Fruit fly (Drosophila melanogaster): ENCODE data around the gene Cln3.

Gene Cln3

DNA sequence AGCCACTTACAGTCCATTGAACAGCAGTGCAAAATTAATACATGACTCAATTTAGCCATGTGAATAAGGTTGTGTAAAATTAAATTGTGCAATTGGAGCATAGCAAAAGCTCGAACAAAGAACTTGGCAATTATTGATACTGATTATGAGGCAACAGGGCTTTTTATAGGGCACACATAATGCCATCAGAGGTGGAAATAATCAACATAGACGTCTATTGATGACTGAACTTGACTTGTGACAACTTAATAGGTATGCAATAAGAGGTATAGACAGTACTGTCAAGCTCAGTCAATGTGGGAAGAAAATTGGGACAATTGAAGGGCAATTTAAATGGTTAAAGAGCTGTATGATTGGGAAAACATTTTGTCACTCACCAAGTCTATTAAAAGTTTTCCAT lies 6.2 kb upstream of the Cln3 start, which contains the start of gene Ir75b:
TSS of gene Ir75b (minus strand) at position 101 of the 400 bp plus-strand sequence.
- no peak for TF ChIP-seq Hr38 (GFP tag; optimal IDR thresholded peaks at IDR 0.05)
- no peak for TF ChIP-seq CG3919 (GFP tag; optimal IDR thresholded peaks at IDR 0.05)
- TF ChIP-seq Gug (GFP tag; IDR thresholded peaks at IDR 0.05): no peak
- TF ChIP-seq Met (GFP tag; optimal IDR thresholded peaks at IDR 0.05): no peak
- TF ChIP-seq Eip93F (GFP tag; optimal IDR thresholded peaks at IDR 0.05): no peak
- no peak for TF ChIP-seq eg (GFP tag; IDR thresholded peaks at IDR 0.05)
- TF ChIP-seq Blimp-1 (GFP tag; optimal IDR thresholded peaks at IDR 0.05): no peak
- no peak for TF ChIP-seq CG11762 (GFP tag; optimal IDR thresholded peaks at IDR 0.05; ENCODE audit: insufficient read depth)
- TF ChIP-seq CG31627 (GFP tag; optimal IDR thresholded peaks at IDR 0.05): no peak
- no peak for TF ChIP-seq Ets21C (GFP tag; optimal IDR thresholded peaks at IDR 0.05)
- TF ChIP-seq lz (GFP tag; optimal IDR thresholded peaks at IDR 0.05): no peak
- TF ChIP-seq dac (GFP tag; optimal IDR thresholded peaks at IDR 0.05): no peak
- no peak for TF ChIP-seq CG32006 (GFP tag; optimal IDR thresholded peaks at IDR 0.05)

DNA sequence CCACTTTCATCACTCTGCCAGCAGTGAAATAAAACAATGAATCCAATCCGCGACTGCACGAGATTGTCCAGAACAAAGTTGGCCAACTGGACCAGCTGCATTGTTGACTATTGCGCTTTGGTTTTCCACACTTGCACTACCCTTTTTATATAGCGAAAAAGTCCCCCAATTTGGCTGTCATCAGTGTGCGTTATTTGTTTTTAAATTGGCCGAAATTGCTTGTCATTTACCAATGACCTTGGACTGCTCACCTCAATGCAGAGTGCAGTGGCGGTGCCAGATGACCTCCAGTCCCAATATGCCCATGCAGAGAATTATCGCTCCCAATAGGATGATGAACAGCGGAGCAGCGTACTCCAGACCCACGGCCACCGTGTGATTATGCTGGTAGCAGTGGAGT lies 3.9 kb upstream of the Cln3 start, which contains the start of gene Ir75a:
TSS of gene Ir75a (minus strand) at position 101 of the 400 bp plus-strand sequence.
- TF ChIP-seq Eip78C (GFP tag): no peak
- no peak for TF ChIP-seq fd85E (GFP tag; optimal IDR thresholded peaks at IDR 0.05)
- no peak for TF ChIP-seq achi (GFP tag; optimal IDR thresholded peaks at IDR 0.05)
- no peak for TF ChIP-seq Sox15 (GFP tag; optimal IDR thresholded peaks at IDR 0.05)
- TF ChIP-seq CG10631 (GFP tag; optimal IDR thresholded peaks at IDR 0.05): no peak
- TF ChIP-seq fd59A (GFP tag; optimal IDR thresholded peaks at IDR 0.05): no peak

DNA sequence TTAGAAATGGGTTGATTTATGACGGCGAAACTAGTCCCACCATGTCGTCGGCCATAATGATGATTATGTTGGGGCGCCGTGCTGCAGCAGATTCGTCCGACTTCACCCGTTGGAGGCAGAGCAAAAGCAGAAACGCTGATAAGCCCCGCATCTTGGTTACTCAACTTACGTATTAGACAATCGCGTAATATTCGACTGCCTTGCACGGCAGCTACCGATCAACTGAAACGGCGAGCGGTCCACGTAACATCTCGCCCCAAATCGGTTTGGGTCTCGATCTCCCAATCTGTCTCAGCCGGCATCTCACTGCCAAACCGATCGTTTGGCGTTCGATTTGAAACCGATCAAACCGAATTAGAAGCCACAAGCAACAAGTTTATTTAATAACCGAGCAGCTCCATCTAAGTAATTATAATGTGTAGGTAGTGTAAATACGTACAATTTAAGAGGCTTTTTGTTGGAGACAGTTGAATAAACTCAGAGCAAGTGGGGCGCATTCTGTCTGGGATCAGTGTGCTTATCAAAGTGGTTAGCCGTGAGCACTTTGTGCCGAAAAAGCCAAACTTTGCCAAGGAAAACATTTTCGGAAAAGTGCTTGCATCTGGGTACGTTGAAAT lies 5.2 kb downstream of the Cln3 start, which contains the start of gene CG32191:
TSS of gene CG32191 (minus strand) at position 550 of the 617 bp plus-strand sequence.
- TF ChIP-seq fkh (GFP tag; optimal IDR thresholded peaks at IDR 0.05) (peak; percentile 64), CG6808 (GFP tag; optimal IDR thresholded peaks at IDR 0.05) (no peak), vri (GFP tag; optimal IDR thresholded peaks at IDR 0.05) (peak; percentile 11)

DNA sequence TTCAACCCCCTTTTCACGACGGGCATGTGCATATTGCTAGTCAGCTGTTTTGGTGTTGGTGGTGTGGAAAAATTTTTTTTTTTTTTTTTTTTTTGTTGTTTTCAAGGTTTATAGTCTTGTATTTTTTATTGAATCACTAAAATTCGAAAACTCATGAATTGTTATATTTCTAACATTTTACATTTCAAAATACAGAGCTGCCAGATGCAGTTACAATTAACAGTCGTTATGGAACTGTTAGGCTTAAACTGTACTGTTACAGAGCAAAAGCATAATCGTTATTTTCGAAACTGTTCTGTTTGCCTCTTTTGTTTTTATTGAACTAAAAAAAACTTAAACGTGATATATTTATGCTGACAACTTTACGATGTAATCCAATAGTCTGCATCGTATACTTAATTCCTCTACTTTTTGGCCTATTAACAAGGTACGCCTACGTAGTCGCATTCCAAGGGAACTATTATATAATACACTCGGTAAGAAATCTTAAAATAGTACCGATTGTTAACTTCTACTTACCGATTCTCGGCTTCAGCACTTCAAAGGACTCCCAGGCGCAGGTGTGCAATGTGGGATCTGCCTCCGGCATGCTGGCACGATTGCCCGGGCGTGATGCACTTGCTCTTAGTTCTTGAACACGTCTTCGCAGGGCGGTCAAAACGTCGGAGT lies 7.4 kb downstream of the Cln3 start, which contains the start of gene CG32187:
TSS of gene CG32187 (minus strand) at position 9 of the 669 bp plus-strand sequence.
- TF ChIP-seq fkh (GFP tag; optimal IDR thresholded peaks at IDR 0.05): no peak
- TF ChIP-seq CG3032 (tag; optimal IDR thresholded peaks at IDR 0.05): no peak

DNA sequence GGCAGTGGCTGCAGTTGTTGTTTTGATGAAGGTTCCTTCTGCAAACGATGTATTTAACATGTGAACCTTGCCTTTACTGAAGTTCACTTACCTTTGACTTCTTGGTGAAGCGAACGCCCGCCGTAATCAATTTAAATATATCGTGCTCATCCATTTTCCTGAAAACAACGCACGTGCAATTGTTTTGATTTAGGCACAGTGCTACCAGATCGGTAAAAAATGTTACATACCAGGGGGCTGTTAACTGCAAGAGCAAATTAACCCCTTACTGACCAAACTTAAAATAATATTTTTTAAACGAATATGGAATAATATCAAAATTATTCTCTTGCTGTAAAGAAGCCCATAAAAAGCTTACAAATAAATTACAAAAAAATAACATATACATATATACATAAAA lies 9.4 kb downstream of the Cln3 start, which contains the start of gene ais:
TSS of gene ais (minus strand) at position 205 of the 400 bp plus-strand sequence.
- TF ChIP-seq CG10669 (GFP tag; optimal IDR thresholded peaks at IDR 0.05) (no peak), CG10631 (GFP tag; optimal IDR thresholded peaks at IDR 0.05) (no peak), CG34406 (GFP tag; optimal IDR thresholded peaks at IDR 0.05) (peak; percentile 9), Met (GFP tag; optimal IDR thresholded peaks at IDR 0.05) (no peak), Hr4 (GFP tag; optimal IDR thresholded peaks at IDR 0.05) (no peak), lz (GFP tag; optimal IDR thresholded peaks at IDR 0.05) (peak; percentile 23), CG16779 (tag; optimal IDR thresholded peaks at IDR 0.05) (no peak), CG15336 (GFP tag; IDR thresholded peaks at IDR 0.05) (no peak), Sox102F (GFP tag; optimal IDR thresholded peaks at IDR 0.05) (no peak), acj6 (GFP tag; optimal IDR thresholded peaks at IDR 0.05) (peak; percentile 17), OdsH (GFP tag; optimal IDR thresholded peaks at IDR 0.05) (peak; percentile 42), Gug (GFP tag; IDR thresholded peaks at IDR 0.05) (no peak), esn (GFP tag; optimal IDR thresholded peaks at IDR 0.05) (peak; percentile 41), CG8632 (GFP tag; optimal IDR thresholded peaks at IDR 0.05) (no peak), achi (GFP tag; optimal IDR thresholded peaks at IDR 0.05) (no peak), CG32006 (GFP tag; optimal IDR thresholded peaks at IDR 0.05) (no peak), net (GFP tag; optimal IDR thresholded peaks at IDR 0.05) (no peak), CG6792 (GFP tag; optimal IDR thresholded peaks at IDR 0.05) (no peak), CG6276 (GFP tag; optimal IDR thresholded peaks at IDR 0.05) (no peak), fkh (GFP tag; optimal IDR thresholded peaks at IDR 0.05) (no peak), fd59A (GFP tag; optimal IDR thresholded peaks at IDR 0.05) (no peak), Eip93F (GFP tag; optimal IDR thresholded peaks at IDR 0.05) (no peak), Hr38 (GFP tag; optimal IDR thresholded peaks at IDR 0.05) (no peak), CG31627 (GFP tag; optimal IDR thresholded peaks at IDR 0.05) (peak; percentile 10), ss (GFP tag; optimal IDR thresholded peaks at IDR 0.05) (no peak), Hr39 (GFP tag; optimal IDR thresholded peaks at IDR 0.05) (peak; percentile 28), CG11902 (GFP tag; optimal IDR thresholded peaks at IDR 0.05) (no peak)

All from whole organism, prepupa.